Fruit fly (Drosophila melanogaster) whole organism, embryonic: Measurements from ENCODE around the gene CG18265.

ENCODE experiments used
- Ada2b ChIP-seq: fragments of 200-800 bp; sonication (Bioruptor generic); IDR thresholded peaks from 2 replicates; pipeline ENCODE4 v1.3.6; 2022; ENCODE audit warnings: missing biosample characterization, missing genetic modification characterization
- Atf3 ChIP-seq: fragments of 200-800 bp; sonication (Bioruptor generic); optimal IDR thresholded peaks from 3 replicates; lab custom pipeline; 2016; ENCODE audit warnings: missing biosample characterization, missing genetic modification characterization
- Awh ChIP-seq: fragments of 200-800 bp; sonication (Bioruptor generic); IDR thresholded peaks from 2 replicates; pipeline ENCODE4, ENCODE4 v1.3.6; 2022; ENCODE audit warnings: missing biosample characterization, missing genetic modification characterization
- Bteb2 ChIP-seq: fragments of 200-800 bp; sonication (Bioruptor generic); optimal IDR thresholded peaks from 2 replicates; lab custom pipeline; 2016; ENCODE audit warnings: missing biosample characterization, missing genetic modification characterization
- CG10959 ChIP-seq: fragments of 200-800 bp; sonication (Bioruptor generic); IDR thresholded peaks from 2 replicates; pipeline ENCODE4 v1.3.6; 2022; ENCODE audit warnings: missing biosample characterization, missing genetic modification characterization
- CG12155 ChIP-seq: fragments of 200-800 bp; sonication (Bioruptor generic); optimal IDR thresholded peaks from 3 replicates; lab custom pipeline; 2016; ENCODE audit warnings: missing biosample characterization, missing genetic modification characterization
- CG14014 ChIP-seq: fragments of 200-800 bp; sonication (Bioruptor generic); IDR thresholded peaks from 2 replicates; pipeline ENCODE4 v1.3.6; 2022; ENCODE audit warnings: missing biosample characterization, missing genetic modification characterization
- CG14050 ChIP-seq: fragments of 200-800 bp; sonication (Bioruptor generic); IDR thresholded peaks from 3 replicates; pipeline ENCODE4 v1.3.6; 2022; ENCODE audit warnings: missing biosample characterization, missing genetic modification characterization
- CG15479 ChIP-seq: fragments of 200-800 bp; sonication (Bioruptor generic); optimal IDR thresholded peaks from 3 replicates; lab custom pipeline; 2019; ENCODE audit warnings: missing biosample characterization, mild to moderate bottlenecking, missing genetic modification characterization, moderate library complexity
- CG15514 ChIP-seq: fragments of 200-800 bp; sonication (Bioruptor generic); optimal IDR thresholded peaks from 3 replicates; lab custom pipeline; 2017; ENCODE audit warnings: missing biosample characterization, missing genetic modification characterization, mild to moderate bottlenecking, moderate library complexity, missing genetic modification reagents
- CG15696 ChIP-seq: fragments of 200-800 bp; sonication (Bioruptor generic); optimal IDR thresholded peaks from 2 replicates; lab custom pipeline; 2019; ENCODE audit warnings: missing biosample characterization, mild to moderate bottlenecking, missing genetic modification characterization, moderate library complexity
- CG17912 ChIP-seq: fragments of 200-800 bp; sonication (Bioruptor generic); optimal IDR thresholded peaks from 2 replicates; lab custom pipeline; 2018; ENCODE audit warnings: missing biosample characterization, mild to moderate bottlenecking, missing genetic modification characterization
- CG1792 ChIP-seq: fragments of 200-800 bp; sonication (Bioruptor generic); optimal IDR thresholded peaks from 2 replicates; lab custom pipeline; 2016; ENCODE audit warnings: missing biosample characterization, missing genetic modification characterization
- CG2875 ChIP-seq: fragments of 200-800 bp; sonication (Bioruptor generic); optimal IDR thresholded peaks from 2 replicates; lab custom pipeline; 2017; ENCODE audit warnings: missing biosample characterization, mild to moderate bottlenecking, missing genetic modification characterization, missing genetic modification reagents
- CG34376 ChIP-seq: fragments of 200-800 bp; sonication (Bioruptor generic); optimal IDR thresholded peaks from 2 replicates; lab custom pipeline; 2018; ENCODE audit warnings: missing biosample characterization, mild to moderate bottlenecking, missing genetic modification characterization
- CG4707 ChIP-seq: fragments of 200-800 bp; sonication (Bioruptor generic); optimal IDR thresholded peaks from 2 replicates; lab custom pipeline; 2018; ENCODE audit warnings: missing biosample characterization, mild to moderate bottlenecking, missing genetic modification characterization, moderate library complexity
- CG4820 ChIP-seq: fragments of 200-800 bp; sonication (Bioruptor generic); optimal IDR thresholded peaks from 3 replicates; lab custom pipeline; 2016; ENCODE audit warnings: missing biosample characterization, missing genetic modification characterization
- CG6175 ChIP-seq: fragments of 200-800 bp; sonication (Bioruptor generic); IDR thresholded peaks from 3 replicates; pipeline ENCODE4 v1.3.6; 2022; ENCODE audit warnings: missing biosample characterization, missing genetic modification characterization
- CG6683 ChIP-seq: fragments of 200-800 bp; sonication (Bioruptor generic); optimal IDR thresholded peaks from 2 replicates; lab custom pipeline; 2017; ENCODE audit warnings: missing biosample characterization, mild to moderate bottlenecking, missing genetic modification characterization, missing genetic modification reagents
- CG6689 ChIP-seq: fragments of 200-800 bp; sonication (Bioruptor generic); IDR thresholded peaks from 2 replicates; pipeline ENCODE4 v1.3.6; 2022; ENCODE audit warnings: missing biosample characterization, missing genetic modification characterization
- CG6854 ChIP-seq: fragments of 200-800 bp; sonication (Bioruptor generic); optimal IDR thresholded peaks from 3 replicates; lab custom pipeline; 2017; ENCODE audit warnings: missing biosample characterization, mild to moderate bottlenecking, missing genetic modification characterization
- CG8388 ChIP-seq: fragments of 200-800 bp; sonication (Bioruptor generic); optimal IDR thresholded peaks from 2 replicates; lab custom pipeline; 2019; ENCODE audit warnings: missing biosample characterization, mild to moderate bottlenecking, missing genetic modification characterization, moderate library complexity
- CG9876 ChIP-seq: fragments of 200-800 bp; sonication (Bioruptor generic); optimal IDR thresholded peaks from 2 replicates; lab custom pipeline; 2016; ENCODE audit warnings: missing biosample characterization, missing genetic modification characterization
- Camta ChIP-seq: fragments of 200-800 bp; sonication (Bioruptor generic); optimal IDR thresholded peaks from 2 replicates; lab custom pipeline; 2016; ENCODE audit warnings: missing biosample characterization, missing genetic modification characterization
- Dfd ChIP-seq, 2 experiments: fragments of >200 bp; optimal IDR thresholded peaks; 2 replicates each; lab custom pipeline; 2017; ENCODE audit warnings: missing biosample characterization in 2 of 2, missing genetic modification characterization in 2 of 2
- Dip2 ChIP-seq: fragments of 200-800 bp; sonication (Bioruptor generic); IDR thresholded peaks from 2 replicates; pipeline ENCODE4 v1.3.6; 2022; ENCODE audit warnings: missing biosample characterization, missing genetic modification characterization
- H2.0 ChIP-seq: fragments of 200-800 bp; sonication (Bioruptor generic); IDR thresholded peaks from 2 replicates; pipeline ENCODE4 v1.3.6; 2022; ENCODE audit warnings: missing biosample characterization, missing genetic modification characterization
- MBD-R2 ChIP-seq: fragments of 200-800 bp; sonication (Bioruptor generic); IDR thresholded peaks from 2 replicates; pipeline ENCODE4 v1.3.6; 2022; ENCODE audit warnings: missing biosample characterization, missing genetic modification characterization
- Med ChIP-seq: fragments of 200-800 bp; sonication (Bioruptor generic); peaks from one replicate; lab custom pipeline; 2016; ENCODE audit warnings: missing biosample characterization, missing genetic modification characterization, mild to moderate bottlenecking, inconsistent platforms, moderate library complexity
- Nf-YA ChIP-seq: fragments of 200-800 bp; sonication (Bioruptor generic); IDR thresholded peaks from 2 replicates; pipeline ENCODE4 v1.3.6; 2022; ENCODE audit warnings: missing biosample characterization, missing genetic modification characterization
- Nf-YB ChIP-seq: fragments of 200-800 bp; sonication (Bioruptor generic); optimal IDR thresholded peaks from 3 replicates; lab custom pipeline; 2019; ENCODE audit warnings: missing biosample characterization, mild to moderate bottlenecking, missing genetic modification characterization, moderate library complexity
- Rx ChIP-seq: fragments of 200-800 bp; sonication (Bioruptor generic); IDR thresholded peaks from 2 replicates; pipeline ENCODE4 v1.3.6; 2022; ENCODE audit warnings: missing biosample characterization, missing genetic modification characterization
- Sox102F ChIP-seq: fragments of 200-800 bp; sonication (Bioruptor generic); optimal IDR thresholded peaks from 2 replicates; lab custom pipeline; 2018; ENCODE audit warnings: missing biosample characterization, mild to moderate bottlenecking, missing genetic modification characterization, moderate library complexity
- Sry-β ChIP-seq: fragments of 200-800 bp; sonication (Bioruptor generic); optimal IDR thresholded peaks from 2 replicates; lab custom pipeline; 2018; ENCODE audit warnings: missing biosample characterization, mild to moderate bottlenecking, missing genetic modification characterization, moderate library complexity
- dati ChIP-seq: fragments of 200-800 bp; sonication (Bioruptor generic); IDR thresholded peaks from 2 replicates; pipeline ENCODE4 v1.3.6; 2022; ENCODE audit warnings: missing biosample characterization, missing genetic modification characterization
- fd64A ChIP-seq: fragments of 200-800 bp; sonication (Bioruptor generic); optimal IDR thresholded peaks from 3 replicates; lab custom pipeline; 2018; ENCODE audit warnings: missing biosample characterization, mild to moderate bottlenecking, missing genetic modification characterization
- gce ChIP-seq: fragments of 200-800 bp; sonication (Bioruptor generic); IDR thresholded peaks from 3 replicates; pipeline ENCODE4 v1.3.6; 2022; ENCODE audit warnings: missing biosample characterization, missing genetic modification characterization
- gcm2 ChIP-seq: fragments of 200-800 bp; sonication (Bioruptor generic); optimal IDR thresholded peaks from 2 replicates; lab custom pipeline; 2016; ENCODE audit warnings: missing biosample characterization, missing genetic modification characterization
- her ChIP-seq: fragments of 200-800 bp; sonication (Bioruptor generic); optimal IDR thresholded peaks from 2 replicates; lab custom pipeline; 2016; ENCODE audit warnings: missing biosample characterization, missing genetic modification characterization
- hkb ChIP-seq, 2 experiments: fragments of 200-800 bp in 1 of 2; fragments of >200 bp in 1 of 2; sonication (Bioruptor generic) in 1 of 2; IDR thresholded peaks in 1 of 2; optimal IDR thresholded peaks in 1 of 2; 2 replicates each; pipeline versions ENCODE4 v1.3.6 to Lab custom; 2017 to 2022; ENCODE audit warnings: missing biosample characterization in 1 of 2, missing genetic modification characterization in 1 of 2
- nau ChIP-seq: fragments of 200-800 bp; sonication (Bioruptor generic); optimal IDR thresholded peaks from 3 replicates; lab custom pipeline; 2017; ENCODE audit warnings: missing biosample characterization, mild to moderate bottlenecking, missing genetic modification characterization, missing genetic modification reagents
- oc ChIP-seq: fragments of 200-800 bp; sonication (Bioruptor generic); optimal IDR thresholded peaks from 2 replicates; lab custom pipeline; 2018; ENCODE audit warnings: missing biosample characterization, mild to moderate bottlenecking, missing genetic modification characterization, moderate library complexity
- org-1 ChIP-seq: fragments of 200-800 bp; sonication (Bioruptor generic); optimal IDR thresholded peaks from 2 replicates; lab custom pipeline; 2017; ENCODE audit warnings: missing biosample characterization, missing genetic modification characterization
- pb ChIP-seq: fragments of 200-800 bp; sonication (Bioruptor generic); optimal IDR thresholded peaks from 3 replicates; lab custom pipeline; 2016; ENCODE audit warnings: missing biosample characterization, missing genetic modification characterization
- pita ChIP-seq: fragments of 200-800 bp; sonication (Bioruptor generic); optimal IDR thresholded peaks from 2 replicates; lab custom pipeline; 2017; ENCODE audit warnings: missing biosample characterization, mild to moderate bottlenecking, missing genetic modification characterization
- schlank ChIP-seq: fragments of 200-800 bp; sonication (Bioruptor generic); optimal IDR thresholded peaks from 2 replicates; lab custom pipeline; 2018; ENCODE audit warnings: missing biosample characterization, mild to moderate bottlenecking, missing genetic modification characterization
- sug ChIP-seq: fragments of 200-800 bp; optimal IDR thresholded peaks from 2 replicates; lab custom pipeline; 2019; ENCODE audit warnings: missing biosample characterization, mild to moderate bottlenecking, missing genetic modification characterization, moderate library complexity
- twi ChIP-seq: fragments of 200-800 bp; optimal IDR thresholded peaks from 2 replicates; lab custom pipeline; 2019; ENCODE audit warnings: missing biosample characterization, mild to moderate bottlenecking, missing genetic modification characterization, moderate library complexity
- unpg ChIP-seq: fragments of 200-800 bp; sonication (Bioruptor generic); optimal IDR thresholded peaks from 3 replicates; lab custom pipeline; 2018; ENCODE audit warnings: missing biosample characterization, mild to moderate bottlenecking, missing genetic modification characterization, moderate library complexity
- vvl ChIP-seq: fragments of 200-800 bp; sonication (Bioruptor generic); IDR thresholded peaks from 2 replicates; pipeline ENCODE4 v1.3.6; 2022; ENCODE audit warnings: missing biosample characterization, missing genetic modification characterization
- zf30C ChIP-seq: fragments of 200-800 bp; sonication (Bioruptor generic); optimal IDR thresholded peaks from 3 replicates; lab custom pipeline; 2018; ENCODE audit warnings: missing biosample characterization, mild to moderate bottlenecking, missing genetic modification characterization
- zfh1 ChIP-seq: fragments of 200-800 bp; sonication (Bioruptor generic); IDR thresholded peaks from 3 replicates; pipeline ENCODE4 v1.3.6; 2022; ENCODE audit warnings: missing biosample characterization, missing genetic modification characterization

The CG18265 gene

dm6 chr3L:17427013-17427412, 12.2 kb upstream of the CG18265 start, which contains the start of gene Polr3G (continued):
- no peak for TF ChIP-seq CG2875 (GFP tag; lab: Kevin White, UChicago)
- TF ChIP-seq CG17912 = no peak
- no peak for TF ChIP-seq CG15696
- no peak for TF ChIP-seq Ada2b (GFP tag; lab: Robert Waterston, UW)
- TF ChIP-seq CG12155 = no peak
- no peak for TF ChIP-seq Nf-YB (GFP tag; lab: Kevin White, UChicago)
- no peak for TF ChIP-seq Atf3 (GFP tag; lab: Kevin White, UChicago)
- peak; percentile 27; the same call in 2 of the 3 replicates for TF ChIP-seq zfh1 (GFP tag; lab: Robert Waterston, UW)
- peak; percentile 26 for TF ChIP-seq sug (tag; lab: Kevin White, UChicago)
- no peak for TF ChIP-seq CG15479
- TF ChIP-seq gcm2 (GFP tag; lab: Kevin White, UChicago) = no peak
- no peak for TF ChIP-seq CG4820 (GFP tag; lab: Kevin White, UChicago)
- TF ChIP-seq CG34376 = peak; percentile 23
- TF ChIP-seq CG15514 (GFP tag; lab: Kevin White, UChicago) = peak; percentile 39
- no peak for TF ChIP-seq org-1 (GFP tag; lab: Kevin White, UChicago)
- peak; percentile 9 for TF ChIP-seq unpg (GFP tag; lab: Kevin White, UChicago)
- TF ChIP-seq nau (GFP tag; lab: Kevin White, UChicago) = no peak
- no peak for TF ChIP-seq Camta
- no peak for TF ChIP-seq Dip2
- no peak for TF ChIP-seq schlank (tag; lab: Kevin White, UChicago)
- no peak for TF ChIP-seq her (GFP tag; lab: Kevin White, UChicago)
- no peak for TF ChIP-seq pita (GFP tag; lab: Kevin White, UChicago)
- TF ChIP-seq gce (GFP tag; lab: Robert Waterston, UW) = no peak
- TF ChIP-seq hkb (optimal IDR thresholded peaks at IDR 0.05; lab: Kevin White, UChicago) = no peak
- TF ChIP-seq hkb (GFP tag; IDR thresholded peaks at IDR 0.05; lab: Robert Waterston, UW) = no peak
- no peak for TF ChIP-seq CG4707
- no peak for TF ChIP-seq CG1792 (GFP tag; lab: Kevin White, UChicago)
- TF ChIP-seq CG6175 (GFP tag; lab: Robert Waterston, UW) = no peak
- no peak for TF ChIP-seq Nf-YA (GFP tag; lab: Robert Waterston, UW)
- 0 out of 2 replicates have a peak, but pooled peaks have one; percentile 22 for TF ChIP-seq CG14014
- TF ChIP-seq Dfd (GFP tag; optimal IDR thresholded peaks at IDR 0.05; lab: Kevin White, UChicago) = no peak
- no peak for TF ChIP-seq zf30C (GFP tag; lab: Kevin White, UChicago)
- TF ChIP-seq CG6683 (GFP tag; lab: Kevin White, UChicago) = no peak
- TF ChIP-seq CG9876 = no peak
- no peak for TF ChIP-seq fd64A (GFP tag; lab: Kevin White, UChicago)
- no peak for TF ChIP-seq CG14050
- no peak for TF ChIP-seq oc
- no peak for TF ChIP-seq CG6689 (GFP tag; lab: Robert Waterston, UW)
- peak; percentile 92 for TF ChIP-seq MBD-R2 (GFP tag; lab: Robert Waterston, UW)
- TF ChIP-seq vvl = peak; percentile 44; the same call in 1 of the 2 replicates
- TF ChIP-seq H2.0 = no peak
- TF ChIP-seq Sry-β (GFP tag; lab: Kevin White, UChicago) = no peak
- TF ChIP-seq CG6854 = no peak
- TF ChIP-seq CG10959 (GFP tag; lab: Robert Waterston, UW) = no peak
- no peak for TF ChIP-seq pb (GFP tag; lab: Kevin White, UChicago)
- no peak for TF ChIP-seq Awh
- TF ChIP-seq twi = no peak
- TF ChIP-seq CG8388 (GFP tag; lab: Kevin White, UChicago) = no peak
- no peak for TF ChIP-seq Sox102F (GFP tag; lab: Kevin White, UChicago)
- TF ChIP-seq Bteb2 (GFP tag; lab: Kevin White, UChicago) = no peak
- peak; percentile 80 for TF ChIP-seq Med (GFP tag; lab: Kevin White, UChicago)
- no peak for TF ChIP-seq Rx
- TF ChIP-seq dati (GFP tag; lab: Robert Waterston, UW) = no peak
